Worm (Caenorhabditis elegans): Measurements from ENCODE around the gene Y38C1BA.1.

DNA sequence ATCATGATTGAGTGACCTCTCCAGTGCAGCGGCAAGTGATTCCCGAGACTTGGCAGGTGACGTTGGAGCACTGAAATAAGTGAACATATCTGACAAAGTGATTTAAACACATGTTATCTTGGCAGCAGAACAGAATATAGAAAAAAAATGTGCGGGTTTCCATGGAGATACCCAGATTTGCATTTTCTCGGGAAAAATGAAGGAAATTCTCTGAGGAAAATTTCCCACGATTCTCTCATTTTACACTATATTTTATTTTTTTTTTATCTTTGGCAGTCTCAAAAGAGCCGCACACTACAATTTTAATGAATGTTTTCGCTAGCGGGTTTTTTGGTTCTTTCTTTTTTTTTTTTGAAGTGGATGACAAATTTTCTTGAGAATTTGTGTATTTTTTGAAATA is 10.1 kb upstream of the Y38C1BA.1 start:
- no peak for TF ChIP-seq ama-1 (optimal IDR thresholded peaks at IDR 0.05)
- TF ChIP-seq scrt-1 (GFP tag; IDR thresholded peaks at IDR 0.05) = no peak
- TF ChIP-seq tbx-37 (GFP tag; conservative IDR thresholded peaks at IDR 0.05) = no peak
- no peak for TF ChIP-seq flt-1 (GFP tag; IDR thresholded peaks at IDR 0.05)
- no peak for TF ChIP-seq hmg-4 (GFP tag; optimal IDR thresholded peaks at IDR 0.05)
- TF ChIP-seq ceh-36 (tag; optimal IDR thresholded peaks at IDR 0.05) = no peak
- TF ChIP-seq pes-1 (GFP tag; IDR thresholded peaks at IDR 0.05) = no peak
